Fruit fly (Drosophila melanogaster) whole organism, wandering third instar larva: Measurements from ENCODE around the gene Zip99C.
A peak's percentile ranks its signal among the peaks of the same experiment; 100 is the strongest.

Source experiments
- Abd-B ChIP-seq: fragments of >200 bp; optimal IDR thresholded peaks from 2 replicates; lab custom pipeline; 2017; ENCODE audit warnings: missing biosample characterization, missing genetic modification characterization
- CG9705 ChIP-seq: fragments of 200-800 bp; sonication (Bioruptor generic); optimal IDR thresholded peaks from 2 replicates; lab custom pipeline; 2018; ENCODE audit warnings: missing biosample characterization, mild to moderate bottlenecking, missing genetic modification characterization
- Dfd ChIP-seq: fragments of >200 bp; optimal IDR thresholded peaks from 2 replicates; lab custom pipeline; 2017; ENCODE audit warnings: missing biosample characterization, missing genetic modification characterization
- Dif ChIP-seq: fragments of 200-275, 200-300 bp; sonication (Bioruptor generic); optimal IDR thresholded peaks from 2 replicates; lab custom pipeline; 2018; ENCODE audit warnings: missing biosample characterization, missing genetic modification characterization; ENCODE audit not compliant: partially characterized antibody
- GATAd ChIP-seq: sonication (Bioruptor generic); optimal IDR thresholded peaks from 2 replicates; lab custom pipeline; 2016; ENCODE audit warnings: missing biosample characterization, missing genetic modification characterization
- HLH106 ChIP-seq: fragments of 200-800 bp; optimal IDR thresholded peaks from 3 replicates; lab custom pipeline; 2019; ENCODE audit warnings: missing biosample characterization, mild to moderate bottlenecking, missing genetic modification characterization, moderate library complexity
- Hnf4 ChIP-seq: fragments of 200-800 bp; sonication (Bioruptor generic); optimal IDR thresholded peaks from 2 replicates; lab custom pipeline; 2016; ENCODE audit warnings: missing biosample characterization, mild to moderate bottlenecking, missing genetic modification characterization
- Hr83 ChIP-seq: fragments of 200-300 bp; sonication (Bioruptor generic); optimal IDR thresholded peaks from 2 replicates; lab custom pipeline; 2016; ENCODE audit warnings: missing biosample characterization, mild to moderate bottlenecking, missing genetic modification characterization, moderate library complexity; ENCODE audit not compliant: poor library complexity, severe bottlenecking
- Jra ChIP-seq: sonication (Bioruptor generic); optimal IDR thresholded peaks from 2 replicates; lab custom pipeline; 2016; ENCODE audit warnings: missing biosample characterization, missing genetic modification characterization
- Mio ChIP-seq: sonication (Bioruptor generic); optimal IDR thresholded peaks from 2 replicates; lab custom pipeline; 2016; ENCODE audit warnings: missing biosample characterization, missing genetic modification characterization
- Myc ChIP-seq: fragments of >200 bp; optimal IDR thresholded peaks from 2 replicates; lab custom pipeline; 2017
- N ChIP-seq: fragments of >200 bp; optimal IDR thresholded peaks from 2 replicates; lab custom pipeline; 2018; ENCODE audit warnings: missing biosample characterization, missing external identifiers, missing genetic modification characterization
- OdsH ChIP-seq: fragments of 200-800 bp; sonication (Bioruptor generic); optimal IDR thresholded peaks from 2 replicates; lab custom pipeline; 2016; ENCODE audit warnings: missing biosample characterization, mild to moderate bottlenecking, missing genetic modification characterization
- Rel ChIP-seq, 2 experiments: fragments of 200-800 bp; sonication (Bioruptor generic) in 1 of 2; optimal IDR thresholded peaks; 2 replicates in 1 of 2; 3 replicates in 1 of 2; lab custom pipeline; 2016 to 2019; ENCODE audit warnings: mild to moderate bottlenecking in 2 of 2, missing biosample characterization in 2 of 2, missing genetic modification characterization in 2 of 2, moderate library complexity in 1 of 2
- Sp1 ChIP-seq: fragments of 200-800 bp; sonication (Bioruptor generic); optimal IDR thresholded peaks from 3 replicates; lab custom pipeline; 2019; ENCODE audit warnings: missing biosample characterization, mild to moderate bottlenecking, missing genetic modification characterization, moderate library complexity
- Vsx2 ChIP-seq: fragments of 200-300, 225-300 bp; sonication (Bioruptor generic); optimal IDR thresholded peaks from 2 replicates; lab custom pipeline; 2018; ENCODE audit warnings: missing biosample characterization, missing genetic modification characterization; ENCODE audit not compliant: partially characterized antibody
- br ChIP-seq: fragments of 200-800 bp; sonication (Bioruptor generic); optimal IDR thresholded peaks from 2 replicates; lab custom pipeline; 2016; ENCODE audit warnings: missing biosample characterization, missing genetic modification characterization
- brk ChIP-seq: fragments of 200-800 bp; sonication (Bioruptor generic); optimal IDR thresholded peaks from 2 replicates; lab custom pipeline; 2016; ENCODE audit warnings: missing biosample characterization, mild to moderate bottlenecking, missing genetic modification characterization
- dl ChIP-seq, 2 experiments: fragments of 175-275, 200-275 bp in 1 of 2; fragments of 200-275 bp in 1 of 2; sonication (Bioruptor generic); optimal IDR thresholded peaks; lab custom pipeline; 2018; ENCODE audit warnings: mild to moderate bottlenecking in 2 of 2, missing biosample characterization in 2 of 2, missing genetic modification characterization in 2 of 2, moderate library complexity in 2 of 2; ENCODE audit not compliant: partially characterized antibody in 2 of 2, insufficient read depth in 1 of 2
- dsf ChIP-seq: sonication (Bioruptor generic); optimal IDR thresholded peaks from 2 replicates; lab custom pipeline; 2016; ENCODE audit warnings: missing biosample characterization, missing genetic modification characterization, borderline replicate concordance
- foxo ChIP-seq, 2 experiments: fragments of 200-800 bp; sonication (Bioruptor generic); optimal IDR thresholded peaks; 2 replicates in 1 of 2; 3 replicates in 1 of 2; lab custom pipeline; 2016 to 2017; ENCODE audit warnings: missing biosample characterization in 2 of 2, missing genetic modification characterization in 2 of 2
- fru ChIP-seq: fragments of 200-800 bp; sonication (Bioruptor generic); optimal IDR thresholded peaks from 3 replicates; lab custom pipeline; 2016; ENCODE audit warnings: missing biosample characterization, mild to moderate bottlenecking, missing genetic modification characterization
- h ChIP-seq: fragments of 200-800 bp; sonication (Bioruptor generic); optimal IDR thresholded peaks from 3 replicates; lab custom pipeline; 2016; ENCODE audit warnings: missing biosample characterization, mild to moderate bottlenecking, missing genetic modification characterization
- lola ChIP-seq: fragments of >200 bp; optimal IDR thresholded peaks from 2 replicates; lab custom pipeline; 2017; ENCODE audit warnings: missing biosample characterization, missing genetic modification characterization
- pan ChIP-seq: fragments of >200 bp; optimal IDR thresholded peaks from 2 replicates; lab custom pipeline; 2017
- psq ChIP-seq: fragments of 200-800 bp; sonication (Bioruptor generic); optimal IDR thresholded peaks from 3 replicates; lab custom pipeline; 2017; ENCODE audit warnings: missing biosample characterization, mild to moderate bottlenecking, missing genetic modification characterization, moderate library complexity
- rgr ChIP-seq: fragments of 200-800 bp; sonication (Bioruptor generic); optimal IDR thresholded peaks from 3 replicates; lab custom pipeline; 2016; ENCODE audit warnings: missing biosample characterization, mild to moderate bottlenecking, missing genetic modification characterization
- sage ChIP-seq: fragments of 200-800 bp; sonication (Bioruptor generic); optimal IDR thresholded peaks from 2 replicates; lab custom pipeline; 2016; ENCODE audit warnings: missing biosample characterization, mild to moderate bottlenecking, missing genetic modification characterization
- sv ChIP-seq: fragments of 200-800 bp; sonication (Bioruptor generic); optimal IDR thresholded peaks from 3 replicates; lab custom pipeline; 2016; ENCODE audit warnings: missing biosample characterization, missing genetic modification characterization
- tai ChIP-seq: sonication (Bioruptor generic); optimal IDR thresholded peaks from 2 replicates; lab custom pipeline; 2016; ENCODE audit warnings: missing biosample characterization, missing genetic modification characterization
- usp ChIP-seq: fragments of >200 bp; optimal IDR thresholded peaks from 2 replicates; lab custom pipeline; 2017; ENCODE audit warnings: missing biosample characterization, missing genetic modification characterization
- woc ChIP-seq: sonication (Bioruptor generic); optimal IDR thresholded peaks from 2 replicates; lab custom pipeline; 2016; ENCODE audit warnings: missing biosample characterization, mild to moderate bottlenecking, missing genetic modification characterization

The Zip99C gene

dm6 chr3R:29868676-29869349, at the start of gene Zip99C:
Zip99C (minus strand) TSS chr3R:29868895.
- TF ChIP-seq fru (GFP tag; lab: Kevin White, UChicago) (peak; percentile 34), dsf (GFP tag; lab: Kevin White, UChicago) (peak; percentile 67), Rel (GFP tag; optimal IDR thresholded peaks at IDR 0.05; lab: Kevin White, UChicago) (no peak), Rel (tag; optimal IDR thresholded peaks at IDR 0.05; lab: Kevin White, UChicago) (peak; percentile 74), rgr (GFP tag; lab: Kevin White, UChicago) (no peak), GATAd (GFP tag; lab: Kevin White, UChicago) (peak; percentile 13), N (no peak), pan (lab: Kevin White, UChicago) (no peak), OdsH (peak; percentile 45), Hr83 (peak; percentile 58), h (peak; percentile 31), foxo (GFP tag; optimal IDR thresholded peaks at IDR 0.05; lab: Kevin White, UChicago) (peak in 1 of 2 experiments; percentile 58), sage (GFP tag; lab: Kevin White, UChicago) (peak; percentile 62), Abd-B (GFP tag; lab: Kevin White, UChicago) (no peak), tai (GFP tag; lab: Kevin White, UChicago) (no peak), sv (GFP tag; lab: Kevin White, UChicago) (peak; percentile 27), Sp1 (GFP tag; lab: Kevin White, UChicago) (peak; percentile 25), Hnf4 (GFP tag; lab: Kevin White, UChicago) (peak; percentile 51), CG9705 (GFP tag; lab: Kevin White, UChicago) (peak; percentile 26), brk (GFP tag; lab: Kevin White, UChicago) (peak; percentile 86), woc (peak; percentile 32), Dif (GFP tag; lab: Kevin White, UChicago) (peak; percentile 6), Jra (GFP tag; lab: Kevin White, UChicago) (peak; percentile 89), HLH106 (tag; lab: Kevin White, UChicago) (peak; percentile 41), psq (GFP tag; lab: Kevin White, UChicago) (peak; percentile 32)

dm6 chr3R:29914246-29914645, 45.6 kb upstream of the Zip99C start, which contains the start of gene Capa:
Capa (minus strand) TSS chr3R:29914346.
- TF ChIP-seq Sp1 (GFP tag; lab: Kevin White, UChicago) = no peak
- no peak for TF ChIP-seq foxo (GFP tag; optimal IDR thresholded peaks at IDR 0.05; lab: Kevin White, UChicago)
- TF ChIP-seq usp = no peak
- TF ChIP-seq Myc (lab: Kevin White, UChicago) = no peak
- no peak for TF ChIP-seq sv (GFP tag; lab: Kevin White, UChicago)
- TF ChIP-seq brk (GFP tag; lab: Kevin White, UChicago) = no peak
- no peak for TF ChIP-seq Mio
- TF ChIP-seq N = no peak
- no peak for TF ChIP-seq OdsH
- TF ChIP-seq sage (GFP tag; lab: Kevin White, UChicago) = no peak
- no peak for TF ChIP-seq Jra (GFP tag; lab: Kevin White, UChicago)
- no peak for TF ChIP-seq fru (GFP tag; lab: Kevin White, UChicago)
- TF ChIP-seq GATAd (GFP tag; lab: Kevin White, UChicago) = no peak
- no peak for TF ChIP-seq dl (GFP tag; optimal IDR thresholded peaks at IDR 0.05; lab: Kevin White, UChicago; ENCODE audit: insufficient read depth in 1 of 2, partially characterized antibody in 2 of 2)
- TF ChIP-seq Dif (GFP tag; lab: Kevin White, UChicago) = no peak
- TF ChIP-seq Hnf4 (GFP tag; lab: Kevin White, UChicago) = no peak
- TF ChIP-seq br (GFP tag; lab: Kevin White, UChicago) = no peak
- no peak for TF ChIP-seq Vsx2 (GFP tag; lab: Kevin White, UChicago)
- TF ChIP-seq woc = no peak

dm6 chr3R:29907601-29908175, 39.0 kb upstream of the Zip99C start, which contains the start of gene CG31036:
CG31036 (plus strand) TSS chr3R:29908107.
- no peak for TF ChIP-seq rgr (GFP tag; lab: Kevin White, UChicago)
- TF ChIP-seq h = no peak
- no peak for TF ChIP-seq Dfd (GFP tag; lab: Kevin White, UChicago)
- no peak for TF ChIP-seq lola (GFP tag; lab: Kevin White, UChicago)
- TF ChIP-seq sv (GFP tag; lab: Kevin White, UChicago) = no peak
- no peak for TF ChIP-seq woc
- TF ChIP-seq foxo (GFP tag; optimal IDR thresholded peaks at IDR 0.05; lab: Kevin White, UChicago) = no peak
- TF ChIP-seq CG9705 (GFP tag; lab: Kevin White, UChicago) = no peak
- TF ChIP-seq usp = no peak
- no peak for TF ChIP-seq psq (GFP tag; lab: Kevin White, UChicago)
